Worm (Caenorhabditis elegans) whole organism, L4 larva: ENCODE measurements around the gene F47B8.10.

ENCODE experiments used
- D1046.2 ChIP-seq: fragments of 200-800 bp; sonication (Bioruptor generic); IDR thresholded peaks from 2 replicates; pipeline ENCODE4 v1.3.6; 2022; ENCODE audit warnings: missing genetic modification characterization, missing compliant biosample characterization
- F26F4.8 ChIP-seq: fragments of 200-800 bp; sonication (Bioruptor generic); conservative IDR thresholded peaks from 2 replicates; pipeline ENCODE4 v1.3.6; 2022; ENCODE audit warnings: missing genetic modification characterization, missing compliant biosample characterization
- R02D3.7 ChIP-seq: fragments of 150-350 bp; sonication (generic microtip); optimal IDR thresholded peaks from 3 replicates; lab custom pipeline; 2014; ENCODE audit warnings: missing biosample characterization, missing genetic modification characterization
- T20F7.1 ChIP-seq: fragments of 200-800 bp; sonication (Bioruptor generic); optimal IDR thresholded peaks from 2 replicates; lab custom pipeline; 2018; ENCODE audit warnings: mild to moderate bottlenecking, missing genetic modification characterization, missing compliant biosample characterization
- T26A8.4 ChIP-seq: fragments of 200-800 bp; sonication (Bioruptor generic); IDR thresholded peaks from 2 replicates; pipeline ENCODE4 v1.3.6; 2022; ENCODE audit warnings: missing genetic modification characterization, missing compliant biosample characterization
- Y75B8A.6 ChIP-seq: fragments of 200-800 bp; sonication (Bioruptor generic); IDR thresholded peaks from 2 replicates; pipeline ENCODE4 v1.3.6; 2022; ENCODE audit warnings: missing genetic modification reagents, missing genetic modification characterization, missing compliant biosample characterization
- ZK546.5 ChIP-seq, 2 experiments: sonication (generic microtip); optimal IDR thresholded peaks; 2 replicates each; lab custom pipeline; 2017; ENCODE audit warnings: missing biosample characterization in 2 of 2, missing genetic modification characterization in 2 of 2
- aha-1 ChIP-seq: fragments of 150-350 bp; peaks from one replicate; lab custom pipeline; 2014; ENCODE audit warnings: missing biosample characterization, missing genetic modification characterization
- aly-2 ChIP-seq: sonication (generic microtip); optimal IDR thresholded peaks from 2 replicates; lab custom pipeline; 2018; ENCODE audit warnings: missing biosample characterization, missing genetic modification characterization
- ama-1 ChIP-seq: fragments of 150-350 bp; optimal IDR thresholded peaks from 2 replicates; lab custom pipeline; 2014; ENCODE audit warnings: inconsistent platforms, mixed read lengths
- arid-1 ChIP-seq: fragments of 200-800 bp; sonication (Bioruptor generic); conservative IDR thresholded peaks from 2 replicates; pipeline ENCODE4 v1.3.6; 2022; ENCODE audit warnings: missing genetic modification reagents, missing genetic modification characterization, missing compliant biosample characterization
- ceh-20 ChIP-seq: fragments of 200-800 bp; sonication (Bioruptor generic); IDR thresholded peaks from 2 replicates; pipeline ENCODE4 v1.3.6; 2022; ENCODE audit warnings: missing genetic modification reagents, missing genetic modification characterization, missing compliant biosample characterization
- ceh-28 ChIP-seq: fragments of 150-350 bp; optimal IDR thresholded peaks from 2 replicates; lab custom pipeline; 2014; ENCODE audit warnings: missing biosample characterization, missing genetic modification reagents, missing genetic modification characterization
- ceh-44 ChIP-seq: fragments of 200-800 bp; sonication (Bioruptor generic); IDR thresholded peaks from 2 replicates; pipeline ENCODE4 v1.3.6; 2022; ENCODE audit warnings: missing genetic modification reagents, missing genetic modification characterization, missing compliant biosample characterization
- ceh-62 ChIP-seq: sonication (generic microtip); optimal IDR thresholded peaks from 2 replicates; lab custom pipeline; 2017; ENCODE audit warnings: missing biosample characterization, missing genetic modification characterization
- ces-1 ChIP-seq: fragments of 150-350 bp; sonication (generic microtip); optimal IDR thresholded peaks from 4 replicates; lab custom pipeline; 2014; ENCODE audit warnings: missing biosample characterization, missing genetic modification reagents, missing genetic modification characterization
- ctbp-1 ChIP-seq: fragments of 200-800 bp; sonication (Bioruptor generic); IDR thresholded peaks from 2 replicates; pipeline ENCODE4 v1.3.6; 2022; ENCODE audit warnings: missing genetic modification reagents, missing genetic modification characterization, missing compliant biosample characterization
- daf-16 ChIP-seq, 3 experiments: sonication (generic microtip); optimal IDR thresholded peaks; 2 replicates each; lab custom pipeline; 2016 to 2017; ENCODE audit warnings: missing genetic modification characterization in 3 of 3, missing genetic modification reagents in 3 of 3, mild to moderate bottlenecking in 2 of 3, missing compliant biosample characterization in 2 of 3, missing biosample characterization in 1 of 3, moderate library complexity in 1 of 3
- daf-19 ChIP-seq: fragments of 200-800 bp; sonication (Bioruptor generic); conservative IDR thresholded peaks from 2 replicates; pipeline ENCODE4 v1.3.6; 2022; ENCODE audit warnings: missing genetic modification characterization, missing compliant biosample characterization
- hif-1 ChIP-seq, 2 experiments: sonication (generic microtip); optimal IDR thresholded peaks; 2 replicates each; lab custom pipeline; 2016 to 2017; ENCODE audit warnings: missing compliant biosample characterization in 2 of 2, missing genetic modification characterization in 2 of 2, missing genetic modification reagents in 2 of 2, missing genotype in 2 of 2, mild to moderate bottlenecking in 1 of 2
- hlh-11 ChIP-seq: fragments of 200-800 bp; sonication (Bioruptor generic); optimal IDR thresholded peaks from 2 replicates; lab custom pipeline; 2018; ENCODE audit warnings: mild to moderate bottlenecking, missing genetic modification characterization, missing compliant biosample characterization
- hlh-30 ChIP-seq: sonication (generic microtip); optimal IDR thresholded peaks from 2 replicates; lab custom pipeline; 2017; ENCODE audit warnings: antibody characterized with exemption, mild to moderate bottlenecking, missing genetic modification characterization, missing compliant biosample characterization; ENCODE audit not compliant: insufficient read depth
- hmg-1.1 ChIP-seq: fragments of 200-800 bp; sonication (Bioruptor generic); IDR thresholded peaks from 2 replicates; pipeline ENCODE4 v1.3.6; 2022; ENCODE audit warnings: missing genetic modification reagents, missing genetic modification characterization, missing compliant biosample characterization
- jun-1 ChIP-seq: fragments of 150-350 bp; optimal IDR thresholded peaks from 2 replicates; lab custom pipeline; 2014; ENCODE audit warnings: missing biosample characterization, missing genetic modification reagents, missing genetic modification characterization
- lim-7 ChIP-seq: fragments of 200-800 bp; sonication (Bioruptor generic); IDR thresholded peaks from 2 replicates; pipeline ENCODE4 v1.3.6; 2022; ENCODE audit warnings: missing genetic modification characterization, missing compliant biosample characterization
- lin-1 ChIP-seq: fragments of 200-800 bp; sonication (Bioruptor generic); IDR thresholded peaks from 2 replicates; pipeline ENCODE4 v1.3.6; 2022; ENCODE audit warnings: missing genetic modification reagents, missing genetic modification characterization, missing compliant biosample characterization
- lin-13 ChIP-seq: fragments of 150-350 bp; optimal IDR thresholded peaks from 2 replicates; lab custom pipeline; 2014; ENCODE audit warnings: missing biosample characterization, missing genetic modification reagents, missing genetic modification characterization
- lin-15B ChIP-seq: fragments of 150-350 bp; sonication (generic microtip); optimal IDR thresholded peaks from 3 replicates; lab custom pipeline; 2014; ENCODE audit warnings: missing biosample characterization, missing genetic modification characterization
- lin-38 ChIP-seq: fragments of 200-800 bp; sonication (Bioruptor generic); IDR thresholded peaks from 2 replicates; pipeline ENCODE4 v1.3.6; 2022; ENCODE audit warnings: missing genetic modification reagents, missing genetic modification characterization, missing compliant biosample characterization
- lir-3 ChIP-seq: sonication (generic microtip); optimal IDR thresholded peaks from 2 replicates; lab custom pipeline; 2016; ENCODE audit warnings: mild to moderate bottlenecking, missing genetic modification characterization, missing compliant biosample characterization
- lsy-2 ChIP-seq, 2 experiments: fragments of 150-350 bp in 1 of 2; sonication (generic microtip) in 1 of 2; optimal IDR thresholded peaks; 2 replicates each; lab custom pipeline; 2014 to 2017; ENCODE audit warnings: missing biosample characterization in 2 of 2, missing genetic modification characterization in 2 of 2
- madf-5 ChIP-seq, 2 experiments: fragments of 200-800 bp; sonication (Bioruptor generic); IDR thresholded peaks; 2 replicates each; pipeline ENCODE4 v1.3.6; 2022; ENCODE audit warnings: missing compliant biosample characterization in 2 of 2, missing genetic modification characterization in 2 of 2
- mdl-1 ChIP-seq, 2 experiments: fragments of 150-350 bp in 1 of 2; sonication (generic microtip) in 1 of 2; optimal IDR thresholded peaks; 2 replicates each; lab custom pipeline; 2014 to 2017; ENCODE audit warnings: missing biosample characterization in 2 of 2, missing genetic modification characterization in 2 of 2
- mxl-2 ChIP-seq: fragments of 200-800 bp; sonication (Bioruptor generic); conservative IDR thresholded peaks from 2 replicates; pipeline ENCODE4 v1.3.6; 2022; ENCODE audit warnings: missing genetic modification reagents, missing genetic modification characterization, missing compliant biosample characterization
- mxl-3 ChIP-seq: fragments of 200-800 bp; sonication (Bioruptor generic); optimal IDR thresholded peaks from 2 replicates; lab custom pipeline; 2018; ENCODE audit warnings: mild to moderate bottlenecking, missing genetic modification characterization, missing compliant biosample characterization
- nhr-11 ChIP-seq: fragments of 150-350 bp; optimal IDR thresholded peaks from 2 replicates; lab custom pipeline; 2014; ENCODE audit warnings: missing biosample characterization, missing genetic modification characterization
- nhr-237 ChIP-seq: sonication (generic microtip); optimal IDR thresholded peaks from 2 replicates; lab custom pipeline; 2017; ENCODE audit warnings: missing biosample characterization, missing genetic modification characterization
- nhr-76 ChIP-seq: fragments of 150-350 bp; optimal IDR thresholded peaks from 2 replicates; lab custom pipeline; 2014; ENCODE audit warnings: missing biosample characterization, missing genetic modification characterization
- nhr-77 ChIP-seq: fragments of 150-350 bp; optimal IDR thresholded peaks from 2 replicates; lab custom pipeline; 2014; ENCODE audit warnings: missing biosample characterization, missing genetic modification characterization
- php-3 ChIP-seq: fragments of 200-800 bp; sonication (Bioruptor generic); IDR thresholded peaks from 2 replicates; pipeline ENCODE4 v1.3.6; 2022; ENCODE audit warnings: missing genetic modification reagents, missing genetic modification characterization, missing compliant biosample characterization
- sdz-12 ChIP-seq: fragments of 200-800 bp; sonication (Bioruptor generic); optimal IDR thresholded peaks from 2 replicates; lab custom pipeline; 2018; ENCODE audit warnings: mild to moderate bottlenecking, missing genetic modification characterization, missing compliant biosample characterization
- skn-1 ChIP-seq: fragments of 150-350 bp; optimal IDR thresholded peaks from 2 replicates; lab custom pipeline; 2014; ENCODE audit warnings: missing biosample characterization, missing genetic modification characterization
- snpc-1.2 ChIP-seq: fragments of 200-800 bp; sonication (Bioruptor generic); IDR thresholded peaks from 2 replicates; pipeline ENCODE4 v1.3.6; 2022; ENCODE audit warnings: missing genetic modification reagents, missing genetic modification characterization, missing compliant biosample characterization
- snpc-4 ChIP-seq: fragments of 150-350 bp; optimal IDR thresholded peaks from 2 replicates; lab custom pipeline; 2014; ENCODE audit warnings: missing biosample characterization, missing genetic modification characterization
- spr-1 ChIP-seq: sonication (generic microtip); optimal IDR thresholded peaks from 2 replicates; lab custom pipeline; 2016; ENCODE audit warnings: mild to moderate bottlenecking, missing genetic modification characterization, missing compliant biosample characterization
- spr-3 ChIP-seq: fragments of 200-800 bp; sonication (Bioruptor generic); optimal IDR thresholded peaks from 2 replicates; lab custom pipeline; 2018; ENCODE audit warnings: mild to moderate bottlenecking, missing genetic modification characterization, missing compliant biosample characterization
- unc-130 ChIP-seq: sonication (generic microtip); optimal IDR thresholded peaks from 2 replicates; lab custom pipeline; 2016; ENCODE audit warnings: missing genetic modification reagents, missing genetic modification characterization, missing compliant biosample characterization
- vab-7 ChIP-seq: fragments of 200-800 bp; sonication (Bioruptor generic); IDR thresholded peaks from 2 replicates; pipeline ENCODE4 v1.3.6; 2022; ENCODE audit warnings: missing genetic modification reagents, missing genetic modification characterization, missing compliant biosample characterization
- zfp-2 ChIP-seq: sonication (generic microtip); optimal IDR thresholded peaks from 2 replicates; lab custom pipeline; 2016; ENCODE audit warnings: mild to moderate bottlenecking, missing genetic modification characterization, missing compliant biosample characterization
- zfp-3 ChIP-seq: fragments of 200-800 bp; sonication (Bioruptor generic); conservative IDR thresholded peaks from 2 replicates; pipeline ENCODE4 v1.3.6; 2022; ENCODE audit warnings: missing genetic modification reagents, missing genetic modification characterization, missing compliant biosample characterization
- zip-11 ChIP-seq: fragments of 200-800 bp; sonication (Bioruptor generic); IDR thresholded peaks from 2 replicates; pipeline ENCODE4 v1.3.6; 2022; ENCODE audit warnings: missing genetic modification characterization, missing compliant biosample characterization

Gene F47B8.10

ce11 chrV:14366487-14366962 lies 24.8 kb downstream of the F47B8.10 start (continued):
- TF ChIP-seq snpc-1.2 (GFP tag; lab: Robert Waterston, UW) (no peak), nhr-77 (tag; lab: Kevin White, UChicago) (no peak), daf-16 (GFP tag; optimal IDR thresholded peaks at IDR 0.05; lab: Kevin White, UChicago) (peak; percentile 44 to 58), daf-16 (tag; optimal IDR thresholded peaks at IDR 0.05; lab: Kevin White, UChicago) (peak; percentile 69), unc-130 (GFP tag; lab: Kevin White, UChicago) (no peak), php-3 (peak; percentile 68; the same call in 1 of the 2 replicates), mxl-2 (GFP tag; lab: Robert Waterston, UW) (no peak), ceh-44 (GFP tag; lab: Robert Waterston, UW) (peak; percentile 21; the same call in 1 of the 2 replicates), lsy-2 (tag; optimal IDR thresholded peaks at IDR 0.05; lab: Kevin White, UChicago) (peak; percentile 65 to 79), ctbp-1 (GFP tag; lab: Robert Waterston, UW) (peak; percentile 90), ZK546.5 (tag; optimal IDR thresholded peaks at IDR 0.05; lab: Kevin White, UChicago) (no peak), lir-3 (peak; percentile 45), jun-1 (tag; lab: Kevin White, UChicago) (no peak), aha-1 (peak; percentile 96), hlh-30 (tag; lab: Kevin White, UChicago) (peak; percentile 91), T20F7.1 (no peak), daf-19 (no peak), hif-1 (tag; optimal IDR thresholded peaks at IDR 0.05; lab: Kevin White, UChicago) (peak in 1 of 2 experiments; percentile 82), hmg-1.1 (GFP tag; lab: Robert Waterston, UW) (peak; percentile 92), F26F4.8 (no peak), spr-3 (GFP tag; lab: Kevin White, UChicago) (peak; percentile 33), nhr-237 (tag; lab: Kevin White, UChicago) (no peak), nhr-76 (no peak), spr-1 (tag; lab: Kevin White, UChicago) (peak; percentile 70), lin-1 (GFP tag; lab: Robert Waterston, UW) (no peak), D1046.2 (GFP tag; lab: Robert Waterston, UW) (no peak), R02D3.7 (tag; lab: Kevin White, UChicago) (no peak), ceh-62 (no peak), aly-2 (tag; lab: Kevin White, UChicago) (no peak), ces-1 (GFP tag; lab: Kevin White, UChicago) (peak; percentile 22), lin-13 (GFP tag; lab: Kevin White, UChicago) (peak; percentile 33), nhr-11 (tag; lab: Kevin White, UChicago) (peak; percentile 64), lim-7 (GFP tag; lab: Robert Waterston, UW) (no peak), ceh-28 (tag; lab: Kevin White, UChicago) (no peak), ama-1 (no peak), zfp-3 (GFP tag; lab: Robert Waterston, UW) (no peak), lin-38 (GFP tag; lab: Robert Waterston, UW) (peak; percentile 55), hlh-11 (peak; percentile 96), arid-1 (GFP tag; lab: Robert Waterston, UW) (peak; percentile 50; the same call in 1 of the 2 replicates), madf-5 (GFP tag; IDR thresholded peaks at IDR 0.05; lab: Robert Waterston, UW) (no peak), Y75B8A.6 (GFP tag; lab: Robert Waterston, UW) (no peak), sdz-12 (GFP tag; lab: Kevin White, UChicago) (no peak), mxl-3 (peak; percentile 76), mdl-1 (tag; optimal IDR thresholded peaks at IDR 0.05; lab: Kevin White, UChicago) (peak; percentile 87 to 92), lin-15B (tag; lab: Kevin White, UChicago) (no peak), T26A8.4 (GFP tag; lab: Robert Waterston, UW) (0 out of 2 replicates have a peak, but pooled peaks have one; percentile 66), ceh-20 (GFP tag; lab: Robert Waterston, UW) (peak; percentile 66; the same call in 1 of the 2 replicates), zip-11 (GFP tag; lab: Robert Waterston, UW) (no peak), snpc-4 (tag; lab: Kevin White, UChicago) (no peak), skn-1 (tag; lab: Kevin White, UChicago) (no peak), vab-7 (GFP tag; lab: Robert Waterston, UW) (peak; percentile 34; the same call in 1 of the 2 replicates), zfp-2 (no peak)
